Worm (Caenorhabditis elegans): ENCODE results near the gene lido-15.

ce11 chrII:3832383-3832782 is 20.3 kb downstream of the lido-15 start, which contains the start of gene F54D10.9:
- TF ChIP-seq pqm-1 (tag; optimal IDR thresholded peaks at IDR 0.05) (no peak), rnt-1 (tag; optimal IDR thresholded peaks at IDR 0.05) (no peak), pros-1 (tag; optimal IDR thresholded peaks at IDR 0.05) (no peak), ceh-14 (tag; optimal IDR thresholded peaks at IDR 0.05) (no peak), ama-1 (optimal IDR thresholded peaks at IDR 0.05) (no peak), unc-55 (GFP tag; optimal IDR thresholded peaks at IDR 0.05) (no peak), lim-6 (tag; optimal IDR thresholded peaks at IDR 0.05) (no peak), pag-3 (tag; optimal IDR thresholded peaks at IDR 0.05; ENCODE audit: borderline replicate concordance) (no peak), ceh-9 (tag; optimal IDR thresholded peaks at IDR 0.05) (no peak), ref-2 (tag; optimal IDR thresholded peaks at IDR 0.05) (no peak), unc-86 (tag; optimal IDR thresholded peaks at IDR 0.05) (no peak), nhr-11 (tag; optimal IDR thresholded peaks at IDR 0.05) (no peak), dmd-4 (tag; optimal IDR thresholded peaks at IDR 0.05; ENCODE audit: borderline replicate concordance) (no peak)
